Worm (Caenorhabditis elegans): ENCODE data around the gene ZK792.5.

ce11 chrIV:11695634-11696033, 7.7 kb upstream of the ZK792.5 start:
- TF ChIP-seq lin-39 (tag; optimal IDR thresholded peaks at IDR 0.05): no peak
- no peak for TF ChIP-seq fkh-10 (GFP tag; optimal IDR thresholded peaks at IDR 0.05)
